Fruit fly (Drosophila melanogaster): Measurements from ENCODE around the gene CG44001.

Gene CG44001

dm6 chr2L:5043495-5044146 is 551 bp downstream of the CG44001 start:
- TF ChIP-seq Dll (optimal IDR thresholded peaks at IDR 0.05) (no peak), CG8478 (optimal IDR thresholded peaks at IDR 0.05) (no peak)

dm6 chr2L:5044361-5044891 is 1.4 kb downstream of the CG44001 start, which contains the start of gene CG31650:
CG31650 (minus strand) TSS chr2L:5044712.
- no peak for TF ChIP-seq EcR (GFP tag; optimal IDR thresholded peaks at IDR 0.05)
- no peak for TF ChIP-seq CG8478 (optimal IDR thresholded peaks at IDR 0.05)
- TF ChIP-seq psq (optimal IDR thresholded peaks at IDR 0.05), result no peak
- TF ChIP-seq pan (optimal IDR thresholded peaks at IDR 0.05), result no peak
- no peak for TF ChIP-seq Dll (optimal IDR thresholded peaks at IDR 0.05)
- no peak for TF ChIP-seq usp (GFP tag; optimal IDR thresholded peaks at IDR 0.05)

- TF ChIP-seq psq (optimal IDR thresholded peaks at IDR 0.05), result no peak
- no peak for TF ChIP-seq pan (optimal IDR thresholded peaks at IDR 0.05)
- TF ChIP-seq CG8478 (optimal IDR thresholded peaks at IDR 0.05), result no peak
- no peak for TF ChIP-seq Dll (optimal IDR thresholded peaks at IDR 0.05)
- no peak for TF ChIP-seq usp (GFP tag; optimal IDR thresholded peaks at IDR 0.05)
- TF ChIP-seq EcR (GFP tag; optimal IDR thresholded peaks at IDR 0.05), result no peak
These were observed 2.0 kb downstream of the CG44001 start for dm6 chr2L:5044892-5045619.

dm6 chr2L:5046261-5046660 is 3.2 kb downstream of the CG44001 start:
- no peak for TF ChIP-seq psq (optimal IDR thresholded peaks at IDR 0.05)

dm6 chr2L:5049974-5050373 is 6.9 kb downstream of the CG44001 start:
- TF ChIP-seq EcR (GFP tag; optimal IDR thresholded peaks at IDR 0.05), result no peak
- no peak for TF ChIP-seq Dll (optimal IDR thresholded peaks at IDR 0.05)
- TF ChIP-seq CG8478 (optimal IDR thresholded peaks at IDR 0.05), result no peak
- TF ChIP-seq pan (optimal IDR thresholded peaks at IDR 0.05), result no peak
- TF ChIP-seq usp (GFP tag; optimal IDR thresholded peaks at IDR 0.05), result no peak
- TF ChIP-seq psq (optimal IDR thresholded peaks at IDR 0.05), result no peak

dm6 chr2L:5050825-5051224 is 7.8 kb downstream of the CG44001 start, which contains the start of gene CG9121:
CG9121 (minus strand) TSS chr2L:5051062.
- TF ChIP-seq Dll (optimal IDR thresholded peaks at IDR 0.05) (no peak), psq (optimal IDR thresholded peaks at IDR 0.05) (no peak), EcR (GFP tag; optimal IDR thresholded peaks at IDR 0.05) (no peak), usp (GFP tag; optimal IDR thresholded peaks at IDR 0.05) (no peak)

- TF ChIP-seq Dll (optimal IDR thresholded peaks at IDR 0.05) (no peak), EcR (GFP tag; optimal IDR thresholded peaks at IDR 0.05) (no peak), usp (GFP tag; optimal IDR thresholded peaks at IDR 0.05) (no peak), psq (optimal IDR thresholded peaks at IDR 0.05) (no peak), CG8478 (optimal IDR thresholded peaks at IDR 0.05) (no peak), pan (optimal IDR thresholded peaks at IDR 0.05) (no peak)
These were observed 9.4 kb downstream of the CG44001 start, which contains the start of gene senju for dm6 chr2L:5052367-5052914. senju (plus strand) TSS chr2L:5052843.

- TF ChIP-seq CG8478 (optimal IDR thresholded peaks at IDR 0.05), result no peak
- no peak for TF ChIP-seq Dll (optimal IDR thresholded peaks at IDR 0.05)
- TF ChIP-seq psq (optimal IDR thresholded peaks at IDR 0.05), result no peak
- no peak for TF ChIP-seq EcR (GFP tag; optimal IDR thresholded peaks at IDR 0.05)
- TF ChIP-seq usp (GFP tag; optimal IDR thresholded peaks at IDR 0.05), result no peak
- no peak for TF ChIP-seq pan (optimal IDR thresholded peaks at IDR 0.05)
These were observed 9.9 kb downstream of the CG44001 start, which contains the start of gene eIF3h for dm6 chr2L:5052994-5053393. eIF3h (minus strand) TSS chr2L:5053094.

- TF ChIP-seq CG8478 (optimal IDR thresholded peaks at IDR 0.05), result no peak
- TF ChIP-seq Dll (optimal IDR thresholded peaks at IDR 0.05), result no peak
- TF ChIP-seq psq (optimal IDR thresholded peaks at IDR 0.05), result no peak
- TF ChIP-seq EcR (GFP tag; optimal IDR thresholded peaks at IDR 0.05), result no peak
- TF ChIP-seq usp (GFP tag; optimal IDR thresholded peaks at IDR 0.05), result no peak
- no peak for TF ChIP-seq pan (optimal IDR thresholded peaks at IDR 0.05)
These were observed 11.9 kb downstream of the CG44001 start, which contains the start of the genes CG14036 and His3.3A for dm6 chr2L:5054953-5055352. CG14036 (minus strand) TSS chr2L:5055016. His3.3A (plus strand) TSS chr2L:5055058.

dm6 chr2L:5055528-5055927 is 12.5 kb downstream of the CG44001 start:
- TF ChIP-seq EcR (GFP tag; optimal IDR thresholded peaks at IDR 0.05) (no peak), Dll (optimal IDR thresholded peaks at IDR 0.05) (no peak), pan (optimal IDR thresholded peaks at IDR 0.05) (no peak), CG8478 (optimal IDR thresholded peaks at IDR 0.05) (no peak), psq (optimal IDR thresholded peaks at IDR 0.05) (no peak)

- TF ChIP-seq psq (optimal IDR thresholded peaks at IDR 0.05), result no peak
- no peak for TF ChIP-seq EcR (GFP tag; optimal IDR thresholded peaks at IDR 0.05)
- TF ChIP-seq usp (GFP tag; optimal IDR thresholded peaks at IDR 0.05), result no peak
- no peak for TF ChIP-seq Dll (optimal IDR thresholded peaks at IDR 0.05)
- no peak for TF ChIP-seq CG8478 (optimal IDR thresholded peaks at IDR 0.05)
- no peak for TF ChIP-seq pan (optimal IDR thresholded peaks at IDR 0.05)
These were observed 15.0 kb downstream of the CG44001 start, which contains the start of gene Nepl3 for dm6 chr2L:5058094-5058493. Nepl3 (minus strand) TSS chr2L:5058248.

- TF ChIP-seq CG8478 (optimal IDR thresholded peaks at IDR 0.05) (no peak), EcR (GFP tag; optimal IDR thresholded peaks at IDR 0.05) (no peak), usp (GFP tag; optimal IDR thresholded peaks at IDR 0.05) (no peak), pan (optimal IDR thresholded peaks at IDR 0.05) (no peak), Dll (optimal IDR thresholded peaks at IDR 0.05) (no peak), psq (optimal IDR thresholded peaks at IDR 0.05) (no peak)
These were observed 16.7 kb downstream of the CG44001 start, which contains the start of gene Rpn11 for dm6 chr2L:5059645-5060254. Rpn11 (minus strand) TSS chr2L:5059790.
